Worm (Caenorhabditis elegans): ENCODE results near the gene C49F8.1.
A peak's percentile ranks its signal among the peaks of the same experiment; 100 is the strongest.

Gene C49F8.1

ce11 chrX:13358573-13358972 lies 6.2 kb downstream of the C49F8.1 start (continued):
- TF ChIP-seq nhr-237 (tag; optimal IDR thresholded peaks at IDR 0.05) (no peak), ztf-11 (tag; optimal IDR thresholded peaks at IDR 0.05) (no peak), ceh-16 (tag; optimal IDR thresholded peaks at IDR 0.05) (no peak), sma-9 (GFP tag; optimal IDR thresholded peaks at IDR 0.05) (peak; percentile 99), sma-9 (tag; optimal IDR thresholded peaks at IDR 0.05) (peak; percentile 66), egl-27 (tag; optimal IDR thresholded peaks at IDR 0.05) (peak; percentile 96), elt-1 (tag; optimal IDR thresholded peaks at IDR 0.05) (no peak), peb-1 (tag; optimal IDR thresholded peaks at IDR 0.05) (no peak), mbf-1 (tag; optimal IDR thresholded peaks at IDR 0.05) (no peak), alr-1 (tag; optimal IDR thresholded peaks at IDR 0.05) (no peak), blmp-1 (tag; optimal IDR thresholded peaks at IDR 0.05; ENCODE audit: insufficient read depth) (peak; percentile 98), snpc-4 (tag; optimal IDR thresholded peaks at IDR 0.05) (no peak), skn-1 (tag; optimal IDR thresholded peaks at IDR 0.05) (peak; percentile 32), elt-3 (tag; optimal IDR thresholded peaks at IDR 0.05) (no peak), ztf-4 (tag; optimal IDR thresholded peaks at IDR 0.05) (no peak), mab-5 (tag; optimal IDR thresholded peaks at IDR 0.05) (no peak), ztf-1 (GFP tag; conservative IDR thresholded peaks at IDR 0.05) (no peak), nhr-11 (tag; optimal IDR thresholded peaks at IDR 0.05) (no peak), mdl-1 (tag; optimal IDR thresholded peaks at IDR 0.05) (peak; percentile 77 to 96), nhr-21 (tag; optimal IDR thresholded peaks at IDR 0.05) (peak; percentile 97)

ce11 chrX:13357673-13358072 lies 7.1 kb downstream of the C49F8.1 start:
- TF ChIP-seq blmp-1 (tag; optimal IDR thresholded peaks at IDR 0.05; ENCODE audit: insufficient read depth) (peak; percentile 38), nhr-25 (tag; optimal IDR thresholded peaks at IDR 0.05) (peak; percentile 54), ztf-11 (tag; optimal IDR thresholded peaks at IDR 0.05) (no peak), nhr-21 (tag; optimal IDR thresholded peaks at IDR 0.05) (peak; percentile 80), nhr-129 (tag; optimal IDR thresholded peaks at IDR 0.05) (peak; percentile 68), nhr-237 (tag; optimal IDR thresholded peaks at IDR 0.05) (no peak), sma-9 (GFP tag; optimal IDR thresholded peaks at IDR 0.05) (peak; percentile 41), sma-9 (tag; optimal IDR thresholded peaks at IDR 0.05) (no peak), sem-4 (tag; optimal IDR thresholded peaks at IDR 0.05) (peak; percentile 32)

- peak; percentile 29 for TF ChIP-seq nhr-6 (tag; optimal IDR thresholded peaks at IDR 0.05)
- peak; percentile 71 to 84 for TF ChIP-seq mdl-1 (tag; optimal IDR thresholded peaks at IDR 0.05)
- peak; percentile 83 for TF ChIP-seq blmp-1 (tag; optimal IDR thresholded peaks at IDR 0.05; ENCODE audit: insufficient read depth)
- TF ChIP-seq crh-2 (tag; optimal IDR thresholded peaks at IDR 0.05), result peak; percentile 82
- no peak for TF ChIP-seq unc-55 (GFP tag; optimal IDR thresholded peaks at IDR 0.05)
- peak; percentile 86 for TF ChIP-seq nhr-25 (tag; optimal IDR thresholded peaks at IDR 0.05)
- peak; percentile 84 for TF ChIP-seq sma-3 (GFP tag; optimal IDR thresholded peaks at IDR 0.05)
- peak; percentile 46 for TF ChIP-seq lin-13 (GFP tag; optimal IDR thresholded peaks at IDR 0.05)
- TF ChIP-seq nhr-12 (tag; optimal IDR thresholded peaks at IDR 0.05), result no peak
- peak; percentile 93 for TF ChIP-seq nhr-21 (tag; optimal IDR thresholded peaks at IDR 0.05)
- peak; percentile 83 for TF ChIP-seq fos-1 (tag; optimal IDR thresholded peaks at IDR 0.05)
- TF ChIP-seq lsy-2 (tag; optimal IDR thresholded peaks at IDR 0.05), result peak in 1 of 2 experiments; percentile 59
- TF ChIP-seq F13H6.1 (tag; optimal IDR thresholded peaks at IDR 0.05), result peak; percentile 86
- peak; percentile 73 for TF ChIP-seq sem-4 (tag; optimal IDR thresholded peaks at IDR 0.05)
- no peak for TF ChIP-seq lin-39 (tag; optimal IDR thresholded peaks at IDR 0.05)
- TF ChIP-seq ztf-4 (tag; optimal IDR thresholded peaks at IDR 0.05), result peak; percentile 34
- no peak for TF ChIP-seq ZK546.5 (tag; optimal IDR thresholded peaks at IDR 0.05)
- TF ChIP-seq unc-39 (tag; optimal IDR thresholded peaks at IDR 0.05), result no peak
- no peak for TF ChIP-seq zag-1 (tag; optimal IDR thresholded peaks at IDR 0.05)
- TF ChIP-seq gmeb-1 (tag; optimal IDR thresholded peaks at IDR 0.05), result peak; percentile 2
- no peak for TF ChIP-seq aly-2 (tag; optimal IDR thresholded peaks at IDR 0.05)
- TF ChIP-seq lin-11 (tag; optimal IDR thresholded peaks at IDR 0.05), result peak; percentile 11
- TF ChIP-seq Y55F3AM.14 (GFP tag; optimal IDR thresholded peaks at IDR 0.05), result peak; percentile 54
- TF ChIP-seq ceh-82 (tag; optimal IDR thresholded peaks at IDR 0.05), result no peak
- peak; percentile 88 for TF ChIP-seq nhr-129 (tag; optimal IDR thresholded peaks at IDR 0.05)
- TF ChIP-seq sma-9 (GFP tag; optimal IDR thresholded peaks at IDR 0.05), result peak; percentile 99
- no peak for TF ChIP-seq sma-9 (tag; optimal IDR thresholded peaks at IDR 0.05)
- TF ChIP-seq egl-27 (tag; optimal IDR thresholded peaks at IDR 0.05), result peak; percentile 77
Observed at ce11 chrX:13356469-13356868, 8.3 kb downstream of the C49F8.1 start.
